Fruit fly (Drosophila melanogaster) whole organism: Measurements from ENCODE around the gene RtcB.

Experiments
- CG8478 ChIP-seq: fragments of >200 bp; optimal IDR thresholded peaks from 2 replicates; lab custom pipeline; 2018; ENCODE audit warnings: inconsistent platforms
- Dll ChIP-seq: fragments of >200 bp; optimal IDR thresholded peaks from 2 replicates; lab custom pipeline; 2017
- EcR ChIP-seq, 2 experiments: fragments of >200 bp; optimal IDR thresholded peaks; 2 replicates each; lab custom pipeline; 2017; ENCODE audit warnings: missing biosample characterization in 2 of 2, missing genetic modification characterization in 2 of 2, missing genetic modification reagents in 2 of 2
- pan ChIP-seq: fragments of >200 bp; optimal IDR thresholded peaks from 2 replicates; lab custom pipeline; 2017
- psq ChIP-seq: fragments of >200 bp; optimal IDR thresholded peaks from 2 replicates; lab custom pipeline; 2017

DNA sequence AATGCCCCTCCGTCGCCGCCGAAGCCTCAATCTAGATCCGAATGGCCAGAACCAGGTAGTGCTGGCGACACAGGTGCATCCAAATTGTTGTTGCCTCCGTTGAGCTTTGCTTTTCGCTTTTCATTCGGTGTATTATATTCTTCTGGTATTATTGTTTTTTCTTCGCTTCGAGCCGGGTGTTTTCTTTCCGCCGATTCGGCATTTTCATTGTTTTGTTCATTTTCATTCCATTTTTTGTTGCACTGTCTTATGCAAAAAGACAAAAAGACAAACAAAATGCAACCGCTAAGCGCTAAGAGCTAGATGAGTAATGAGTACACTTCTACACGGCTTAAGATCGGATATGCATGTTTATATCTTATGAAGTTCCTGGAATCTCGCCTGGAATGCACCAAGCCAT lies 41.8 kb downstream of the RtcB start:
- TF ChIP-seq pan (lab: Kevin White, UChicago) (no peak), Dll (lab: Kevin White, UChicago) (no peak), psq (lab: Kevin White, UChicago) (no peak), CG8478 (no peak), EcR (GFP tag; optimal IDR thresholded peaks at IDR 0.05; lab: Kevin White, UChicago) (no peak)
